Worm (Caenorhabditis elegans) whole organism, mixed stage, embryonic: ENCODE results near the gene ccch-3.
A peak's percentile ranks its signal among the peaks of the same experiment; 100 is the strongest.

Source experiments
- M03D4.4 ChIP-seq: sonication (generic microtip); optimal IDR thresholded peaks from 2 replicates; lab custom pipeline; 2017; ENCODE audit warnings: mild to moderate bottlenecking, missing genetic modification characterization, missing compliant biosample characterization
- bed-3 ChIP-seq: fragments of 200-800 bp; sonication (Bioruptor generic); optimal IDR thresholded peaks from 3 replicates; lab custom pipeline; 2018; ENCODE audit warnings: mild to moderate bottlenecking, missing genetic modification characterization, moderate library complexity, missing compliant biosample characterization
- blmp-1 ChIP-seq: fragments of 150-350 bp; optimal IDR thresholded peaks from 2 replicates; lab custom pipeline; 2014; ENCODE audit warnings: missing biosample characterization, missing genetic modification characterization
- ceh-39 ChIP-seq: fragments of 150-350 bp; optimal IDR thresholded peaks from 2 replicates; lab custom pipeline; 2014; ENCODE audit warnings: missing biosample characterization, missing genetic modification characterization
- ceh-43 ChIP-seq: fragments of 200-800 bp; sonication (Bioruptor generic); optimal IDR thresholded peaks from 2 replicates; lab custom pipeline; 2018; ENCODE audit warnings: mild to moderate bottlenecking, missing genetic modification characterization, moderate library complexity, missing compliant biosample characterization
- ces-1 ChIP-seq: fragments of 150-350 bp; optimal IDR thresholded peaks from 2 replicates; lab custom pipeline; 2014; ENCODE audit warnings: missing biosample characterization, missing genetic modification reagents, missing genetic modification characterization
- cnd-1 ChIP-seq: fragments of 200-800 bp; sonication (Bioruptor generic); optimal IDR thresholded peaks from 2 replicates; lab custom pipeline; 2018; ENCODE audit warnings: mild to moderate bottlenecking, missing genetic modification characterization, missing compliant biosample characterization
- drap-1 ChIP-seq: fragments of 200-800 bp; sonication (Bioruptor generic); optimal IDR thresholded peaks from 3 replicates; lab custom pipeline; 2018; ENCODE audit warnings: mild to moderate bottlenecking, missing genetic modification characterization, missing compliant biosample characterization
- elt-1 ChIP-seq: sonication (generic microtip); optimal IDR thresholded peaks from 2 replicates; lab custom pipeline; 2017; ENCODE audit warnings: missing genetic modification characterization, mild to moderate bottlenecking, missing compliant biosample characterization, antibody characterized with exemption, moderate library complexity, borderline replicate concordance; ENCODE audit not compliant: insufficient read depth
- flh-1 ChIP-seq: fragments of 200-800 bp; sonication (Bioruptor generic); optimal IDR thresholded peaks from 2 replicates; lab custom pipeline; 2018; ENCODE audit warnings: mild to moderate bottlenecking, missing genetic modification characterization, moderate library complexity, missing compliant biosample characterization
- ham-2 ChIP-seq: fragments of 200-800 bp; sonication (Bioruptor generic); optimal IDR thresholded peaks from 2 replicates; lab custom pipeline; 2018; ENCODE audit warnings: mild to moderate bottlenecking, missing genetic modification characterization, missing compliant biosample characterization
- hlh-1 ChIP-seq: fragments of 150-350 bp; optimal IDR thresholded peaks from 2 replicates; lab custom pipeline; 2014; ENCODE audit warnings: missing biosample characterization, missing genetic modification reagents, missing genetic modification characterization
- lin-32 ChIP-seq: fragments of 200-800 bp; sonication (Bioruptor generic); optimal IDR thresholded peaks from 2 replicates; lab custom pipeline; 2018; ENCODE audit warnings: mild to moderate bottlenecking, missing genetic modification characterization, missing compliant biosample characterization
- mab-5 ChIP-seq: fragments of 150-350 bp; optimal IDR thresholded peaks from 2 replicates; lab custom pipeline; 2014; ENCODE audit warnings: missing biosample characterization, missing genetic modification characterization
- mep-1 ChIP-seq: fragments of 150-350 bp; optimal IDR thresholded peaks from 2 replicates; lab custom pipeline; 2017; ENCODE audit warnings: missing biosample characterization, missing genetic modification reagents, missing genetic modification characterization, inconsistent platforms
- mls-2 ChIP-seq: sonication (generic microtip); optimal IDR thresholded peaks from 2 replicates; lab custom pipeline; 2016; ENCODE audit warnings: mild to moderate bottlenecking, missing genetic modification characterization, moderate library complexity, missing compliant biosample characterization
- nhr-2 ChIP-seq: fragments of 150-350 bp; optimal IDR thresholded peaks from 2 replicates; lab custom pipeline; 2014; ENCODE audit warnings: missing biosample characterization, missing genetic modification characterization
- nhr-28 ChIP-seq: fragments of 150-350 bp; optimal IDR thresholded peaks from 2 replicates; lab custom pipeline; 2014; ENCODE audit warnings: missing biosample characterization, missing genetic modification characterization
- pha-4 ChIP-seq: fragments of 150-350 bp; optimal IDR thresholded peaks from 2 replicates; lab custom pipeline; 2018; ENCODE audit warnings: missing biosample characterization, missing genetic modification reagents, missing genetic modification characterization
- sem-2 ChIP-seq: fragments of 200-800 bp; sonication (Bioruptor generic); optimal IDR thresholded peaks from 2 replicates; lab custom pipeline; 2018; ENCODE audit warnings: mild to moderate bottlenecking, missing genetic modification characterization, missing compliant biosample characterization
- tbx-8 ChIP-seq: fragments of 200-800 bp; sonication (Bioruptor generic); optimal IDR thresholded peaks from 2 replicates; lab custom pipeline; 2018; ENCODE audit warnings: mild to moderate bottlenecking, missing genetic modification characterization, moderate library complexity, missing compliant biosample characterization
- unc-120 ChIP-seq: sonication (generic microtip); optimal IDR thresholded peaks from 2 replicates; lab custom pipeline; 2017; ENCODE audit warnings: missing genetic modification characterization, missing compliant biosample characterization; ENCODE audit not compliant: poor library complexity, severe bottlenecking
- unc-39 ChIP-seq: fragments of 150-350 bp; optimal IDR thresholded peaks from 2 replicates; lab custom pipeline; 2014; ENCODE audit warnings: missing biosample characterization, missing genetic modification characterization
- unc-62 ChIP-seq: fragments of 150-350 bp; optimal IDR thresholded peaks from 2 replicates; lab custom pipeline; 2014; ENCODE audit warnings: missing biosample characterization, missing genetic modification reagents, missing genetic modification characterization
- zip-8 ChIP-seq: fragments of 150-350 bp; optimal IDR thresholded peaks from 2 replicates; lab custom pipeline; 2014; ENCODE audit warnings: missing biosample characterization, missing genetic modification characterization
- ztf-11 ChIP-seq: fragments of 150-350 bp; optimal IDR thresholded peaks from 2 replicates; lab custom pipeline; 2014; ENCODE audit warnings: missing biosample characterization, missing genetic modification characterization

Gene ccch-3

DNA sequence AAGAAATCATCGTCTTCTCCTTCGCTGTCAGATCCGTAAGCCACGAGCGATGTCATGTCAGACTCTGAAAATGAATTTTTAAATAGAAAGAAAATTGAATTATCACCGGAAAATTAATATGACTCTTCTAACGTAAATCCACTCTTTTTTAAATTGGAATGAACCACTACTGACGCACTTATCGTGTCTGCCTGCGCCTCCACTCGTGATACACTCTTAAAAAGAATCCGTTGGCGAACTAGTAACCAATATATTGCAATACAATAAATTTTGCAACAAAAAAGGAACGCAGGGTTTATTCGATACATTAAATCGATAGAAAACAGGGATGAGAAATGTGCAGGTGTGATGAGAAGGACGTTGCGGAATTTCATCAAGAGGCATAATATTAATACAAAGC lies at the start of gene ccch-3:
ccch-3 (minus strand) TSS at position 262 of the 400 bp plus-strand sequence.
- TF ChIP-seq ces-1 (GFP tag; lab: Kevin White, UChicago): peak; percentile 74
- TF ChIP-seq elt-1: no peak
- TF ChIP-seq, all 35 proteins: peak for 1

DNA sequence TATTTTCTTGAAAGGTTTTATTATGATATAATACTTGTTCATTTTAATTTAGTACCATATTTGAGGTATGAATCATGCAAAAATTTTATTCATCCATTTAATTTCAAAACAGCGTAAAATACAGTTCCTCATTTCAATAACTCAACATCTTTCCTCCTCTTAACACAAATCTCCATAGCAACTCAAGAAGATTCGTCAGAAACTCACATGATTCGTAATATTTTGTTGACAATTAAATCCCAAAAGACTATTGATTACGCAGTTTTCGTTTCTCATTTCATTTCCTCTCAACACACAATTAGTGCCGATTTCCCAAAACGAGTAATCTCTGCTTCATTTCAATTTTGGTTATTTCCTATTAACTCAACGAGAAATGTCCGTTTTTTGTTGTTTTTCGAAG lies 48.8 kb upstream of the ccch-3 start, which contains the start of gene R11D1.2:
R11D1.2 (plus strand) TSS at position 301 of the 400 bp plus-strand sequence.
- no peak for TF ChIP-seq nhr-28
- TF ChIP-seq unc-62: no peak
- no peak for TF ChIP-seq unc-39 (tag; lab: Kevin White, UChicago)
- no peak for TF ChIP-seq mls-2

- TF ChIP-seq pha-4 (tag; lab: Kevin White, UChicago) (no peak), lin-32 (GFP tag; lab: Kevin White, UChicago) (no peak), tbx-8 (GFP tag; lab: Kevin White, UChicago) (no peak), M03D4.4 (tag; lab: Kevin White, UChicago) (no peak), ceh-43 (no peak), nhr-2 (tag; lab: Kevin White, UChicago) (no peak), elt-1 (no peak), unc-120 (tag; lab: Kevin White, UChicago) (no peak), bed-3 (GFP tag; lab: Kevin White, UChicago) (no peak), ztf-11 (no peak), mep-1 (no peak), zip-8 (no peak), drap-1 (GFP tag; lab: Kevin White, UChicago) (no peak), mls-2 (no peak)
These were observed 47.0 kb upstream of the ccch-3 start for ce11 chrV:12706511-12706910.

- TF ChIP-seq M03D4.4 (tag; lab: Kevin White, UChicago) (no peak), unc-39 (tag; lab: Kevin White, UChicago) (no peak), lin-32 (GFP tag; lab: Kevin White, UChicago) (no peak), ceh-43 (no peak), pha-4 (tag; lab: Kevin White, UChicago) (no peak), unc-62 (no peak), ces-1 (GFP tag; lab: Kevin White, UChicago) (no peak), ceh-39 (tag; lab: Kevin White, UChicago) (no peak), blmp-1 (no peak), ham-2 (GFP tag; lab: Kevin White, UChicago) (no peak)
These were observed 44.6 kb upstream of the ccch-3 start, which contains the start of gene R11D1.1 for ce11 chrV:12704077-12704476. Gene R11D1.1 (plus strand): TSS chrV:12704377.

- TF ChIP-seq mab-5 (tag; lab: Kevin White, UChicago) (no peak), ces-1 (GFP tag; lab: Kevin White, UChicago) (peak; percentile 63), unc-62 (no peak)
- TF ChIP-seq, all 35 proteins: peak for 1
These were observed 42.1 kb upstream of the ccch-3 start for ce11 chrV:12701613-12702012.

ce11 chrV:12697364-12697901 lies 37.9 kb upstream of the ccch-3 start, which contains the start of gene istr-1:
Gene istr-1 (plus strand): TSS chrV:12697858.
- TF ChIP-seq flh-1 (GFP tag; lab: Kevin White, UChicago) (no peak), unc-120 (tag; lab: Kevin White, UChicago) (peak; percentile 73)
- TF ChIP-seq, all 35 proteins: peak for 1

ce11 chrV:12696790-12697189 lies 37.3 kb upstream of the ccch-3 start:
- no peak for TF ChIP-seq bed-3 (GFP tag; lab: Kevin White, UChicago)
- no peak for TF ChIP-seq mls-2
- no peak for TF ChIP-seq hlh-1
- no peak for TF ChIP-seq zip-8
- no peak for TF ChIP-seq drap-1 (GFP tag; lab: Kevin White, UChicago)
- TF ChIP-seq pha-4 (tag; lab: Kevin White, UChicago): no peak
- no peak for TF ChIP-seq tbx-8 (GFP tag; lab: Kevin White, UChicago)
- no peak for TF ChIP-seq ham-2 (GFP tag; lab: Kevin White, UChicago)
- TF ChIP-seq mab-5 (tag; lab: Kevin White, UChicago): no peak
- TF ChIP-seq elt-1: no peak
- no peak for TF ChIP-seq sem-2 (GFP tag; lab: Kevin White, UChicago)
- no peak for TF ChIP-seq cnd-1
- no peak for TF ChIP-seq unc-120 (tag; lab: Kevin White, UChicago)
- TF ChIP-seq ztf-11: no peak
- TF ChIP-seq, all 35 proteins: peak for 0
